Fruit fly (Drosophila melanogaster): Measurements from ENCODE around the gene Gr5a.

The Gr5a gene

DNA sequence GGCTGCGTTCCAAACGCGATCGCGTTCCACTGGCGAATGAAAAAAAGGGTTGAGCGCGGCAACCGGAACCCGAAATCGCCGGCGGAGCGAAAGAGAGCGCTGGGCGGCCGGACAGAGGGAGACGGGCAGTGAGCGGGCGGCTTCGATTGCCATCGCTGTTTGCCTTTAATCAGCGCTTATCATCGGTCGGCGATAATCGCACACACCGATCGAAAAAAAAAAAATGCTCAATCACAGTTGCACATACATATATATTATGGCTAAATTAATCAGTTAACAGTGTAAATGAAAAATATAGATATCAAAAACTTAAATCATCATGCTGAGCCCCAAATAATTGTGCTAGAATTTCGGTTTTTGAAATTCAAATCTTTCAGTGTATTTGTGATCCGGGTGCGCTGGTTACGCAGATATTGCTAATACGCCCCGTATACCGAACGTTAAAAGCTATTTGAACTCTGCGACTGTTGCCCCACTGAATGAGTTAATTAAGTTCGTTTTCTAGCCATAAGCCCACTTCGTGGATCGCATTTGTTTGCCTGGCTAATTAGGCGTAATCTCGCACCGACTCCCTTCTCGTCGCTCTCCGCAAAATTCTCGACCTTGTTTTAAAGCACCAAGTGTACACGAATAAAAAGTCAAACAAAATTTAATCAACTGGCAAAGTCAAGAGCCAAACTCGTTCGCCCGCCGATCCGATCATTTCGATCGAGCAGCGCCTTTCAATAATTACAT, 37.5 kb downstream of the Gr5a start, which contains the start of gene CG33080 (continued):
- TF ChIP-seq CG3919 (GFP tag; optimal IDR thresholded peaks at IDR 0.05) (no peak), fkh (GFP tag; optimal IDR thresholded peaks at IDR 0.05) (no peak), acj6 (GFP tag; optimal IDR thresholded peaks at IDR 0.05) (peak; percentile 0), achi (GFP tag; optimal IDR thresholded peaks at IDR 0.05) (peak; percentile 15), fd85E (GFP tag; optimal IDR thresholded peaks at IDR 0.05) (no peak), OdsH (GFP tag; optimal IDR thresholded peaks at IDR 0.05) (no peak), CG10669 (GFP tag; optimal IDR thresholded peaks at IDR 0.05) (no peak), Sox15 (GFP tag; optimal IDR thresholded peaks at IDR 0.05) (no peak), pdm3 (GFP tag; optimal IDR thresholded peaks at IDR 0.05) (peak; percentile 26), CG6808 (GFP tag; optimal IDR thresholded peaks at IDR 0.05) (no peak), Blimp-1 (GFP tag; optimal IDR thresholded peaks at IDR 0.05) (no peak), CG31627 (GFP tag; optimal IDR thresholded peaks at IDR 0.05) (peak; percentile 28), CG11762 (GFP tag; optimal IDR thresholded peaks at IDR 0.05; ENCODE audit: insufficient read depth) (no peak), topi (GFP tag; optimal IDR thresholded peaks at IDR 0.05) (peak; percentile 39), svp (GFP tag) (peak; percentile 21), CG3032 (tag; optimal IDR thresholded peaks at IDR 0.05) (no peak), Eip78C (GFP tag) (peak; percentile 31), CG6163 (GFP tag; IDR thresholded peaks at IDR 0.05) (no peak), CG8319 (GFP tag; optimal IDR thresholded peaks at IDR 0.05) (no peak), Met (GFP tag; optimal IDR thresholded peaks at IDR 0.05) (peak; percentile 41), CG6854 (GFP tag; optimal IDR thresholded peaks at IDR 0.05) (no peak), CG6792 (GFP tag; optimal IDR thresholded peaks at IDR 0.05) (peak; percentile 17), dac (GFP tag; optimal IDR thresholded peaks at IDR 0.05) (no peak), CG15336 (GFP tag; IDR thresholded peaks at IDR 0.05) (no peak), Gug (GFP tag; IDR thresholded peaks at IDR 0.05) (no peak)

DNA sequence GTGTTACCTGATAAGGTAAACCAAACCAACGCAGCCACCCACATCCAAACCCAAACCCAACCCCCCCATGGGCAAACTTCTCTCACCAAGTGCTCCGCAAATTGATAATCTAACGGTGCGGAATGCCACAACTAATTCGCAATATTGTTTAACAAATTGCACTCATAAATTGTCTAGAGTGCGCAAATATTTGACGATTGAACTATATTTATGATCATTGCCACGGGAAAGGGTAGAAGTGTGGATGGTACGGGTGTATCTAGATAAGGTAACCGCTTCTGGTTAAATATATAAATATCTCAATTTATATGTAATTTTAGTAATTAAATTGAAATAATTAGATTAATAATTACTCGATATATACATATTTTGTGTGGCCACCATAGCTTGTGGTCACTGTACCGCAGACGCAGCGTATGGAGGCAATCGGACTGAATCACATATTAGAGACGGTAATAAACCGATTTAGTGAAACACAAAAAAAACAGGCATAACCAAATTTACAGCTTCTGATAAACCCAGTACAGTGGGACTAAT, 38.1 kb downstream of the Gr5a start:
- TF ChIP-seq Eip93F (GFP tag; optimal IDR thresholded peaks at IDR 0.05): no peak
- peak; percentile 28 for TF ChIP-seq Hr4 (GFP tag; optimal IDR thresholded peaks at IDR 0.05)
- no peak for TF ChIP-seq ss (GFP tag; optimal IDR thresholded peaks at IDR 0.05)
- TF ChIP-seq topi (GFP tag; optimal IDR thresholded peaks at IDR 0.05): peak; percentile 15
- peak; percentile 60; the same call in 1 of the 3 replicates for TF ChIP-seq CG8119 (GFP tag; IDR thresholded peaks at IDR 0.05)
- TF ChIP-seq fkh (GFP tag; optimal IDR thresholded peaks at IDR 0.05): no peak
- peak; percentile 1 for TF ChIP-seq pdm3 (GFP tag; optimal IDR thresholded peaks at IDR 0.05)
- no peak for TF ChIP-seq lz (GFP tag; optimal IDR thresholded peaks at IDR 0.05)
- peak; percentile 28 for TF ChIP-seq CG34406 (GFP tag; optimal IDR thresholded peaks at IDR 0.05)
- TF ChIP-seq Hr39 (GFP tag; optimal IDR thresholded peaks at IDR 0.05): no peak
- TF ChIP-seq CG6854 (GFP tag; optimal IDR thresholded peaks at IDR 0.05): no peak
- TF ChIP-seq acj6 (GFP tag; optimal IDR thresholded peaks at IDR 0.05): peak; percentile 5
- TF ChIP-seq CG15336 (GFP tag; IDR thresholded peaks at IDR 0.05): peak; percentile 67
- peak; percentile 18 for TF ChIP-seq CG3919 (GFP tag; optimal IDR thresholded peaks at IDR 0.05)
- TF ChIP-seq CG6792 (GFP tag; optimal IDR thresholded peaks at IDR 0.05): no peak
- no peak for TF ChIP-seq CG9139 (GFP tag; optimal IDR thresholded peaks at IDR 0.05)
- TF ChIP-seq fd59A (GFP tag; optimal IDR thresholded peaks at IDR 0.05): no peak
- TF ChIP-seq OdsH (GFP tag; optimal IDR thresholded peaks at IDR 0.05): peak; percentile 32
- TF ChIP-seq CG11902 (GFP tag; optimal IDR thresholded peaks at IDR 0.05): no peak
- TF ChIP-seq esn (GFP tag; optimal IDR thresholded peaks at IDR 0.05): peak; percentile 22
- TF ChIP-seq salr (GFP tag; optimal IDR thresholded peaks at IDR 0.05): peak in 1 of 2 experiments; percentile 14
- TF ChIP-seq Sox102F (GFP tag; optimal IDR thresholded peaks at IDR 0.05): peak; percentile 9
- peak; percentile 16 for TF ChIP-seq achi (GFP tag; optimal IDR thresholded peaks at IDR 0.05)
- peak; percentile 42; the same call in 1 of the 2 replicates for TF ChIP-seq CG11294 (GFP tag; IDR thresholded peaks at IDR 0.05)
- peak; percentile 39 for TF ChIP-seq vri (GFP tag; optimal IDR thresholded peaks at IDR 0.05)
- TF ChIP-seq CG32006 (GFP tag; optimal IDR thresholded peaks at IDR 0.05): peak; percentile 33
- no peak for TF ChIP-seq Eip75B (GFP tag; optimal IDR thresholded peaks at IDR 0.05)
- TF ChIP-seq CG10631 (GFP tag; optimal IDR thresholded peaks at IDR 0.05): no peak
- TF ChIP-seq CG7368 (GFP tag; optimal IDR thresholded peaks at IDR 0.05): no peak
- peak; percentile 76 for TF ChIP-seq Eip78C (GFP tag)
- TF ChIP-seq fd85E (GFP tag; optimal IDR thresholded peaks at IDR 0.05): no peak
- TF ChIP-seq net (GFP tag; optimal IDR thresholded peaks at IDR 0.05): no peak
- peak; percentile 72 for TF ChIP-seq eg (GFP tag; IDR thresholded peaks at IDR 0.05)
- no peak for TF ChIP-seq Lpt (GFP tag; optimal IDR thresholded peaks at IDR 0.05)
- peak; percentile 55; the same call in 2 of the 3 replicates for TF ChIP-seq CG6163 (GFP tag; IDR thresholded peaks at IDR 0.05)
